Fruit fly (Drosophila melanogaster) whole organism, wandering third instar larva: ENCODE measurements around the gene Ir94e.

Source experiments
- Abd-B ChIP-seq: fragments of >200 bp; optimal IDR thresholded peaks from 2 replicates; lab custom pipeline; 2017; ENCODE audit warnings: missing biosample characterization, missing genetic modification characterization
- CG32264 ChIP-seq: fragments of 200-800 bp; sonication (Bioruptor generic); optimal IDR thresholded peaks from 2 replicates; lab custom pipeline; 2016; ENCODE audit warnings: missing biosample characterization, missing genetic modification characterization
- CG9705 ChIP-seq: fragments of 200-800 bp; sonication (Bioruptor generic); optimal IDR thresholded peaks from 2 replicates; lab custom pipeline; 2018; ENCODE audit warnings: missing biosample characterization, mild to moderate bottlenecking, missing genetic modification characterization
- CrebA ChIP-seq: fragments of 200-800 bp; sonication (Bioruptor generic); optimal IDR thresholded peaks from 2 replicates; lab custom pipeline; 2016; ENCODE audit warnings: missing biosample characterization, mild to moderate bottlenecking, missing genetic modification characterization, borderline replicate concordance
- Dfd ChIP-seq: fragments of >200 bp; optimal IDR thresholded peaks from 2 replicates; lab custom pipeline; 2017; ENCODE audit warnings: missing biosample characterization, missing genetic modification characterization
- Dif ChIP-seq: fragments of 200-275, 200-300 bp; sonication (Bioruptor generic); optimal IDR thresholded peaks from 2 replicates; lab custom pipeline; 2018; ENCODE audit warnings: missing biosample characterization, missing genetic modification characterization; ENCODE audit not compliant: partially characterized antibody
- HLH106 ChIP-seq: fragments of 200-800 bp; optimal IDR thresholded peaks from 3 replicates; lab custom pipeline; 2019; ENCODE audit warnings: missing biosample characterization, mild to moderate bottlenecking, missing genetic modification characterization, moderate library complexity
- Hnf4 ChIP-seq: fragments of 200-800 bp; sonication (Bioruptor generic); optimal IDR thresholded peaks from 2 replicates; lab custom pipeline; 2016; ENCODE audit warnings: missing biosample characterization, mild to moderate bottlenecking, missing genetic modification characterization
- Hr78 ChIP-seq: fragments of >200 bp; optimal IDR thresholded peaks from 2 replicates; lab custom pipeline; 2017; ENCODE audit warnings: missing biosample characterization, missing genetic modification characterization
- Hr83 ChIP-seq: fragments of 200-300 bp; sonication (Bioruptor generic); optimal IDR thresholded peaks from 2 replicates; lab custom pipeline; 2016; ENCODE audit warnings: missing biosample characterization, mild to moderate bottlenecking, missing genetic modification characterization, moderate library complexity; ENCODE audit not compliant: poor library complexity, severe bottlenecking
- Mio ChIP-seq: sonication (Bioruptor generic); optimal IDR thresholded peaks from 2 replicates; lab custom pipeline; 2016; ENCODE audit warnings: missing biosample characterization, missing genetic modification characterization
- N ChIP-seq: fragments of >200 bp; optimal IDR thresholded peaks from 2 replicates; lab custom pipeline; 2018; ENCODE audit warnings: missing biosample characterization, missing external identifiers, missing genetic modification characterization
- OdsH ChIP-seq: fragments of 200-800 bp; sonication (Bioruptor generic); optimal IDR thresholded peaks from 2 replicates; lab custom pipeline; 2016; ENCODE audit warnings: missing biosample characterization, mild to moderate bottlenecking, missing genetic modification characterization
- Sp1 ChIP-seq: fragments of 200-800 bp; sonication (Bioruptor generic); optimal IDR thresholded peaks from 3 replicates; lab custom pipeline; 2019; ENCODE audit warnings: missing biosample characterization, mild to moderate bottlenecking, missing genetic modification characterization, moderate library complexity
- Vsx2 ChIP-seq: fragments of 200-300, 225-300 bp; sonication (Bioruptor generic); optimal IDR thresholded peaks from 2 replicates; lab custom pipeline; 2018; ENCODE audit warnings: missing biosample characterization, missing genetic modification characterization; ENCODE audit not compliant: partially characterized antibody
- br ChIP-seq: fragments of 200-800 bp; sonication (Bioruptor generic); optimal IDR thresholded peaks from 2 replicates; lab custom pipeline; 2016; ENCODE audit warnings: missing biosample characterization, missing genetic modification characterization
- dl ChIP-seq, 2 experiments: fragments of 175-275, 200-275 bp in 1 of 2; fragments of 200-275 bp in 1 of 2; sonication (Bioruptor generic); optimal IDR thresholded peaks; lab custom pipeline; 2018; ENCODE audit warnings: mild to moderate bottlenecking in 2 of 2, missing biosample characterization in 2 of 2, missing genetic modification characterization in 2 of 2, moderate library complexity in 2 of 2; ENCODE audit not compliant: partially characterized antibody in 2 of 2, insufficient read depth in 1 of 2
- dmrt93B ChIP-seq: fragments of 200-800 bp; sonication (Bioruptor generic); optimal IDR thresholded peaks from 2 replicates; lab custom pipeline; 2018; ENCODE audit warnings: missing biosample characterization, mild to moderate bottlenecking, missing genetic modification characterization
- dsf ChIP-seq: sonication (Bioruptor generic); optimal IDR thresholded peaks from 2 replicates; lab custom pipeline; 2016; ENCODE audit warnings: missing biosample characterization, missing genetic modification characterization, borderline replicate concordance
- ey ChIP-seq: fragments of 200-800 bp; sonication (Bioruptor generic); optimal IDR thresholded peaks from 2 replicates; lab custom pipeline; 2016; ENCODE audit warnings: missing biosample characterization, missing genetic modification characterization
- foxo ChIP-seq, 2 experiments: fragments of 200-800 bp; sonication (Bioruptor generic); optimal IDR thresholded peaks; 2 replicates in 1 of 2; 3 replicates in 1 of 2; lab custom pipeline; 2016 to 2017; ENCODE audit warnings: missing biosample characterization in 2 of 2, missing genetic modification characterization in 2 of 2
- fru ChIP-seq: fragments of 200-800 bp; sonication (Bioruptor generic); optimal IDR thresholded peaks from 3 replicates; lab custom pipeline; 2016; ENCODE audit warnings: missing biosample characterization, mild to moderate bottlenecking, missing genetic modification characterization
- h ChIP-seq: fragments of 200-800 bp; sonication (Bioruptor generic); optimal IDR thresholded peaks from 3 replicates; lab custom pipeline; 2016; ENCODE audit warnings: missing biosample characterization, mild to moderate bottlenecking, missing genetic modification characterization
- jim ChIP-seq: fragments of 175-275, 200-325 bp; sonication (Bioruptor generic); optimal IDR thresholded peaks from 2 replicates; lab custom pipeline; 2016; ENCODE audit warnings: missing biosample characterization, mild to moderate bottlenecking, missing genetic modification characterization
- pan ChIP-seq: fragments of >200 bp; optimal IDR thresholded peaks from 2 replicates; lab custom pipeline; 2017
- psq ChIP-seq: fragments of 200-800 bp; sonication (Bioruptor generic); optimal IDR thresholded peaks from 3 replicates; lab custom pipeline; 2017; ENCODE audit warnings: missing biosample characterization, mild to moderate bottlenecking, missing genetic modification characterization, moderate library complexity
- rgr ChIP-seq: fragments of 200-800 bp; sonication (Bioruptor generic); optimal IDR thresholded peaks from 3 replicates; lab custom pipeline; 2016; ENCODE audit warnings: missing biosample characterization, mild to moderate bottlenecking, missing genetic modification characterization
- sage ChIP-seq: fragments of 200-800 bp; sonication (Bioruptor generic); optimal IDR thresholded peaks from 2 replicates; lab custom pipeline; 2016; ENCODE audit warnings: missing biosample characterization, mild to moderate bottlenecking, missing genetic modification characterization
- tai ChIP-seq: sonication (Bioruptor generic); optimal IDR thresholded peaks from 2 replicates; lab custom pipeline; 2016; ENCODE audit warnings: missing biosample characterization, missing genetic modification characterization
- usp ChIP-seq: fragments of >200 bp; optimal IDR thresholded peaks from 2 replicates; lab custom pipeline; 2017; ENCODE audit warnings: missing biosample characterization, missing genetic modification characterization
- woc ChIP-seq: sonication (Bioruptor generic); optimal IDR thresholded peaks from 2 replicates; lab custom pipeline; 2016; ENCODE audit warnings: missing biosample characterization, mild to moderate bottlenecking, missing genetic modification characterization

Ir94e gene

dm6 chr3R:23399679-23400078 lies 5.6 kb upstream of the Ir94e start:
- TF ChIP-seq woc: no peak
- no peak for TF ChIP-seq Hr78 (GFP tag; lab: Kevin White, UChicago)
- no peak for TF ChIP-seq Abd-B (GFP tag; lab: Kevin White, UChicago)
- TF ChIP-seq psq (GFP tag; lab: Kevin White, UChicago): no peak
- no peak for TF ChIP-seq ey (GFP tag; lab: Kevin White, UChicago)
- no peak for TF ChIP-seq Hnf4 (GFP tag; lab: Kevin White, UChicago)
- TF ChIP-seq Sp1: no peak
- no peak for TF ChIP-seq CrebA
- no peak for TF ChIP-seq pan (lab: Kevin White, UChicago)
- no peak for TF ChIP-seq Mio

dm6 chr3R:23401519-23401918 lies 3.8 kb upstream of the Ir94e start:
- TF ChIP-seq rgr (GFP tag; lab: Kevin White, UChicago): no peak
- TF ChIP-seq Sp1: no peak
- TF ChIP-seq foxo (GFP tag; optimal IDR thresholded peaks at IDR 0.05; lab: Kevin White, UChicago): no peak
- no peak for TF ChIP-seq N (GFP tag; lab: Kevin White, UChicago)
- no peak for TF ChIP-seq jim (GFP tag; lab: Kevin White, UChicago)
- no peak for TF ChIP-seq Dfd (GFP tag; lab: Kevin White, UChicago)
- no peak for TF ChIP-seq Vsx2
- TF ChIP-seq tai (GFP tag; lab: Kevin White, UChicago): no peak
- TF ChIP-seq Hr78 (GFP tag; lab: Kevin White, UChicago): no peak
- TF ChIP-seq fru: no peak
- TF ChIP-seq pan (lab: Kevin White, UChicago): no peak

DNA sequence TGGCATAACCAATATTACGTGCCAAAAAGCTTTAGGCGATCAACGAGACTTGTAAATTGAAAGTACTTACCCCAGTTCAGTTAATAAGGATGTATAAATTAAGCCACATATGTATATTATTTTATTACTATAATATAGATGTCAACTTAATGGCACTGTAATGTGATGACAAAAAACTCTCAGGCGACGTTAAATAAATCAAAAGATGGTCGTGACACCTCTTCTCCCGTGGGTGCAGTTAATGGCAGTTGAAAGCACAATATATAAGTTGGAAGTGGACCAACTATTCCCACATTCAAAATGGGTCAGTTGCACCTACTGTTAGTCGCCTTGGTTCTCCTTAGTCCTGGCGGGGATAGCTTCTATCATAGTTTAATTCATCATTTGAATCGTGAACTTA lies 2.8 kb upstream of the Ir94e start, which contains the start of gene Ir94d:
TSS of gene Ir94d (plus strand) at position 301 of the 400 bp plus-strand sequence.
- TF ChIP-seq tai (GFP tag; lab: Kevin White, UChicago): no peak
- TF ChIP-seq HLH106 (tag; lab: Kevin White, UChicago): no peak
- no peak for TF ChIP-seq Abd-B (GFP tag; lab: Kevin White, UChicago)
- TF ChIP-seq Sp1: no peak
- no peak for TF ChIP-seq Vsx2
- no peak for TF ChIP-seq Hnf4 (GFP tag; lab: Kevin White, UChicago)
- TF ChIP-seq Dif (GFP tag; lab: Kevin White, UChicago): no peak

dm6 chr3R:23403628-23404027 lies 1.7 kb upstream of the Ir94e start, which contains the start of gene CG17380:
Gene CG17380 (minus strand): TSS chr3R:23403728.
- no peak for TF ChIP-seq ey (GFP tag; lab: Kevin White, UChicago)
- TF ChIP-seq CG9705 (GFP tag; lab: Kevin White, UChicago): no peak
- no peak for TF ChIP-seq CG32264
- no peak for TF ChIP-seq Dfd (GFP tag; lab: Kevin White, UChicago)
- no peak for TF ChIP-seq foxo (GFP tag; optimal IDR thresholded peaks at IDR 0.05; lab: Kevin White, UChicago)
- no peak for TF ChIP-seq psq (GFP tag; lab: Kevin White, UChicago)
- no peak for TF ChIP-seq fru
- no peak for TF ChIP-seq rgr (GFP tag; lab: Kevin White, UChicago)
- TF ChIP-seq br (GFP tag; lab: Kevin White, UChicago): no peak
- no peak for TF ChIP-seq Sp1
- no peak for TF ChIP-seq usp

DNA sequence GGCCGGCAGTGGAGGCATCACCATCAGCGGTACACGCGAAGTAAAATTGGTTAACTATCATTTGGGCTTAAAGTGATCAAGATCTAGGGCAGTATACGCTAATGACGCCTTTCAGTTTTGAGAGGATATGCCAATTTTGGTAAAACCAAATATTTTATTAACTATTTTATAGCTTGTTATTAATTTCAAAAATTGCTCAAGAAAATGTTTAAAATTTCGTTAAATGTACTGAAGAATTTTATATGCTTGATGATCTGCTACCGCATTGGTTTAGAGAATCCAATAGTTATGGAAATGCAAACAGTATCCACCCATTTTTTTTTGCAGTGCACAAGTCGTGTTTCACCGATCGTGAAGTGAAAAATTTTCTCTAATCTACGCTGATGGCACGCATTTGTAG lies 2.6 kb downstream of the Ir94e start:
- TF ChIP-seq dl (GFP tag; optimal IDR thresholded peaks at IDR 0.05; lab: Kevin White, UChicago; ENCODE audit: insufficient read depth in 1 of 2, partially characterized antibody in 2 of 2) (no peak), ey (GFP tag; lab: Kevin White, UChicago) (no peak), rgr (GFP tag; lab: Kevin White, UChicago) (no peak), jim (GFP tag; lab: Kevin White, UChicago) (no peak), pan (lab: Kevin White, UChicago) (no peak), Abd-B (GFP tag; lab: Kevin White, UChicago) (no peak), HLH106 (tag; lab: Kevin White, UChicago) (no peak), Dfd (GFP tag; lab: Kevin White, UChicago) (no peak), OdsH (GFP tag; lab: Kevin White, UChicago) (no peak), Mio (no peak), tai (GFP tag; lab: Kevin White, UChicago) (no peak), dsf (GFP tag; lab: Kevin White, UChicago) (no peak), Hr83 (no peak), dmrt93B (GFP tag; lab: Kevin White, UChicago) (no peak), h (GFP tag; lab: Kevin White, UChicago) (no peak), sage (GFP tag; lab: Kevin White, UChicago) (no peak)
